Fruit fly (Drosophila melanogaster): ENCODE data around the gene Hydr2.

- TF ChIP-seq Sin3A (optimal IDR thresholded peaks at IDR 0.05), result no peak
- no peak for TF ChIP-seq Myc (optimal IDR thresholded peaks at IDR 0.05)
- TF ChIP-seq psq (optimal IDR thresholded peaks at IDR 0.05), result no peak
- TF ChIP-seq ttk (optimal IDR thresholded peaks at IDR 0.05), result no peak
- TF ChIP-seq h (optimal IDR thresholded peaks at IDR 0.05), result no peak
Measured at dm6 chr2L:3155804-3156203, 7.6 kb upstream of the Hydr2 start.

Measured in Kc167 (cell line).